Fruit fly (Drosophila melanogaster): Measurements from ENCODE around the gene TfIIFalpha.

TfIIFalpha gene

DNA sequence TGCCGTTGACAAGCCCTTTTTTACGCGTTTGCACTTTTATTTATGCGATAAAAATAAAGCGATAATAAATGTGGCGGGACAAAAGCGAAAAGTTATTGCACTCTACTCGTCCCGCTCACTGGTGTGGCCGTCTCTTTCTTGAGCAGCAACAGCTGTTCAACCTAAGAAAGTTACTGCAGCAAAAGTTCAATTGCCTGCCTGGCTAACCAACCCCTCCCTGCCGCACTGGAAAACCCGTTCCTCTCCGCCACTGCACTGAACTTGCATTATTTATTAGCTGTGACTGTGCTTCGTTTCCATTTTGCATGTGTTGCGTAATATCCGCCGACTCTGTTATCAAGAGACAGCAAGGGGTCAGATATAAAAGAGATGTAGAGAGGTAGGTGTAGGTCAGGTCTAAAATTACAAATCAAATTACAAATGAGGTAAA lies 41.5 kb downstream of the TfIIFalpha start:
- TF ChIP-seq bab1 (GFP tag; optimal IDR thresholded peaks at IDR 0.05) (no peak), Mnt (GFP tag; optimal IDR thresholded peaks at IDR 0.05) (no peak), CG7101 (tag; optimal IDR thresholded peaks at IDR 0.05) (no peak), CG12768 (GFP tag; optimal IDR thresholded peaks at IDR 0.05) (peak; percentile 11), tj (GFP tag; optimal IDR thresholded peaks at IDR 0.05) (peak; percentile 80), CG33017 (tag; optimal IDR thresholded peaks at IDR 0.05) (no peak), ovo (GFP tag; optimal IDR thresholded peaks at IDR 0.05) (no peak), Clk (GFP tag; optimal IDR thresholded peaks at IDR 0.05) (no peak), cic (GFP tag; optimal IDR thresholded peaks at IDR 0.05) (peak; percentile 62)

DNA sequence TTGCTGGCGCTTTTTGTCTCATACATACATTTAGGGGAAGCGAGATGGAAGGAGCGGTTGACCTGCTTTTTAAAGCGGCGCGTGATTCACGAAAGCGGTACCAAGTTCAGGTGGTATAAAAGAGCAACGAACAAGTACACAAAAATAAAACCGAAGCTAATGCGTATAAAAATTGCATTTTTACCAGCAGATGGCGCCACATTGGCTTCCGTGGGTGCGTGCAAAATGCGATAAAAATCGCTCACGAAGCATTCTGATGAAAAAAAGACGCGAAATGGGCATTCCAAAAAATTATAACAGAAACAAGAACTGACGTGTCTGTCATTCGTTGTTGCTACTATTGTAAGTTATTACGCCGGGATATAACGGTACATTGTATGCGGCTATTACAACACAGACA lies 42.9 kb downstream of the TfIIFalpha start:
- peak; percentile 52 for TF ChIP-seq tj (GFP tag; optimal IDR thresholded peaks at IDR 0.05)
- TF ChIP-seq Clk (GFP tag; optimal IDR thresholded peaks at IDR 0.05) = no peak
- peak; percentile 18 for TF ChIP-seq ovo (GFP tag; optimal IDR thresholded peaks at IDR 0.05)

DNA sequence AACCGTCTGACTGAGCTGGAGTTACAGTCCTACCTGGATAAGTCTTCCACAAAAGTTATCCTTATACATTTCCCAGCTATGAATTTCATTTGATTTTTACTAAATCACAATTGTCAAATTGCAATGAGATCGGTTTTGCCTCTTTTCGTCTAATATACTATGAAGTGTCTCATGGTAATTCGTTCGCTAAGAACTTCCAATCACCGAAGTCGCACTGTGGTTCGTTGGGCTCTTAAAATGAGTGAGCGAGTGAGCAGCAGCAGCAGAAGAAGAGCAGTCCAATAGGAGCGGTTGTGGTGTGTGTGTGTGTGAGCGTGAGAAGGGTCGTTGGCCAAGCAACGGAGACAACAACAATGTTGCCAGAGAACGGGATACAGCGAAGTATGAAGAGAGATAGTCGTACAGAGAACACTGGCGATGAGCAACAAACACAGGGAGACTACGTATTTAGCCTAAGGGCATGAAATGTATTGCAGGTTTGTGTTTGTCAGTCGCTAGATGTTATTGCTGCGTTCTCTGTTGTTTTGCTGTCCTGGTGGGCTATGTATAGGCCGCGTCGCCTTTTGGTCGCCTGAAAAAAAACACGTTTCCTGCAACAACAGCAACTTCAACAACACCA lies 43.8 kb downstream of the TfIIFalpha start:
- TF ChIP-seq Clk (GFP tag; optimal IDR thresholded peaks at IDR 0.05) (no peak), toe (GFP tag; optimal IDR thresholded peaks at IDR 0.05) (peak; percentile 42), CG11617 (GFP tag; optimal IDR thresholded peaks at IDR 0.05) (peak; percentile 11), CG7101 (tag; optimal IDR thresholded peaks at IDR 0.05) (peak; percentile 63), CG33017 (tag; optimal IDR thresholded peaks at IDR 0.05) (peak; percentile 52), CG1620 (GFP tag; optimal IDR thresholded peaks at IDR 0.05) (peak; percentile 5), CG14711 (tag; optimal IDR thresholded peaks at IDR 0.05) (peak; percentile 36), Mnt (GFP tag; optimal IDR thresholded peaks at IDR 0.05) (no peak), cnc (optimal IDR thresholded peaks at IDR 0.05) (no peak), tj (GFP tag; optimal IDR thresholded peaks at IDR 0.05) (no peak), CG5204 (GFP tag; optimal IDR thresholded peaks at IDR 0.05) (no peak), Crg-1 (GFP tag; optimal IDR thresholded peaks at IDR 0.05) (no peak), Hr96 (GFP tag; optimal IDR thresholded peaks at IDR 0.05) (peak; percentile 78), ovo (GFP tag; optimal IDR thresholded peaks at IDR 0.05) (no peak), kay (GFP tag; ENCODE audit: borderline replicate concordance) (no peak), bab1 (GFP tag; optimal IDR thresholded peaks at IDR 0.05) (peak; percentile 59), cic (GFP tag; optimal IDR thresholded peaks at IDR 0.05) (no peak), CG12768 (GFP tag; optimal IDR thresholded peaks at IDR 0.05) (peak; percentile 33), CG7045 (GFP tag; optimal IDR thresholded peaks at IDR 0.05) (peak; percentile 39), pad (GFP tag; optimal IDR thresholded peaks at IDR 0.05) (peak; percentile 5)

DNA sequence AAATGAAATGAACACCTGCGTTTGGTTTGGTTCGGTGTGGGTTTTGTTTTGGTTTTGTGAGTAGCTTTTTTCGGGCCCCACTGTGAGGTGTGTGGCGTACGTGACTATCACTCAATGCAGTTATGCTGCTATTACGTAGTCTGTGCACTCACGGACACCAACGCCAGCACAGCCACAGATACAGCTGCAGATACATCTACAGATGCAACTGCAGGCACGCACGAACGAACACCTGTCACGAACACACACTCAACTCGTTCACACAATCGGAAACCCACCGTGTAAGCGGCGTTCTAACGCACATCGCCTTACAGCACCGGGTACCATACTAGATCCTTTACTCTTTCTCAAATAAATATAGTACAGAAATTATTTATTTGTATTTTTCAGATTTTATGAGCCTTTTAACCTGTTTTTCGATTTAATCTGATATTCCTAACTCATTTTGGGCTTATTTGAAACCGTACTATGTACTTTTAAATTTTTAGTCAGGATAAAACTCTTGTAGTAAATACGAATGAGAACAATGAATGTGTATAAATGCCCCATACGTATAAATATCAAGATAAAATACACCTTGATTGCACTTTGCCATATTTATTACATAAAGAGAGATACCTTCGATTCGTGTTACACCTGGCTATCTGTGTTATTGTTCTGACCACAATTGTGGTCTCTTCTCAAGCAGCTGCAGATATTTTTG lies 45.3 kb downstream of the TfIIFalpha start:
- TF ChIP-seq CG7045 (GFP tag; optimal IDR thresholded peaks at IDR 0.05) (peak; percentile 30), Crg-1 (GFP tag; optimal IDR thresholded peaks at IDR 0.05) (no peak), CG5204 (GFP tag; optimal IDR thresholded peaks at IDR 0.05) (peak; percentile 6)

DNA sequence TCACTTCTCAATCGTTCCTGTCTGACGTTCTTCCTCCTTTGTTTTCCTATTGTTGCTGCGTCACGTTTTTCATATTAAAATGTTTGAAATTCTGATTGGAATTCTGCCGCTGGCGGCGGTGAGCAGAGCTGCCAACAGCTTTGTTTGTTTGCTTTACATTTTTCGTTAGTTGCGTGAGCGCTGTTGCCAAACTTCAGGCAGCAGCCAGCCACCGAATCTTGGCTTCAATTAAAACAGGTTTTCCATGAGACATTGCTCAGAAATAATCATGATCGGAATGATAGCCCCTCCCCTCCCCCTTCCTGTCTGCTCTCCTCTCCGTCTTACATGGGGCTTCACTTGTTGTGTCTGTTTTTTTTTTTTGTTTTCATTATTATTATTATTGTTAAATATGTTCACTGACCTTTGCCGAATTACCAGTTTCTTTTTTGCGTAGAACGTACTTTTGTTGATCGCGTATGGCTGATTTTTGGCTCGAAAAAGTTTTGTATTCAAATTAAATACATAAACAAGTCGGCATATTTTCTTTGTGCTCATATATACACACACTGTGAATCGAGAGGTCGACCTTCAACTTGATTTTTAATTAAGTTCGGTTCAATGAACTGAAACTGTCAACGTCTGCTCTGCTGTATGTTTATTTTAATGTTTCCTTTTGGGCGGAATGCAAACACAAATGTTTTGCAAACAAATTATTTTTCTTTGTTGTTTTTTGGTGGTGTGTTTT lies 46.1 kb downstream of the TfIIFalpha start:
- TF ChIP-seq bab1 (GFP tag; optimal IDR thresholded peaks at IDR 0.05) (no peak), tj (GFP tag; optimal IDR thresholded peaks at IDR 0.05) (peak; percentile 4)

DNA sequence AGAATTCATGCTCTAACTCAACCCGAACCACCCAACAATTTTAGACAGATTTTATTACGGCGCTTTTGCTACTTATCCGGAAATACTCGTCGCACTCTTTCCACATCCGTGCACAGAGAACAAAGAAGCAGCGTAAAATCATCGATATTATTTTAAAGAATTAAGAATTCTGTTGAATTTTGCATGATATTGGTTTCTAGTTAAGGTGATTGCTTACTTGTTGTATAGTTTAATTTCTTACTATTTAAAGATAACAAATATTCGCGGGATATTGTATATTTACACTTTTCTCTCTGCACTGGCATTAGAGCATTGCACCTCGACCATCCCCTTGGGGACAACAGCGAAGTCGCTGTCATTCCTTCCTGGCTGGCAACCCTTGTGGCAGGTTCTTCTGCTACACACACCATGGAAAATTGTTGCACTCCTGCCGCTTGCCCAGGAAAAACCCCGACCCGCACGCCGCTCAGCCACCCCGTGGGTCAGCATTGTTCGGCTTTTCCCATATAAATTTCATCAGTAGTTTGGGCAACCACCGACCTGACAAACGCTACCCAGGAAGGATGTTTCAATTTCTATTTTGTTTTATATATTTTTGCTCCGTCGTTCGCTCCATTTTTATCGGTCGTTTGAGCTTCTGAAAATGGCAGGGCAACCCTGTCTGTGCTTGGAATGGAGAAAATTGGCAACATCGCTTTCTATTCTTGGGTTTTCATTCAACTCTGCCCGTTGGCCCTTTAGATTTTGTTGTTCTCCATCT lies 47.5 kb downstream of the TfIIFalpha start:
- TF ChIP-seq Hr96 (GFP tag; optimal IDR thresholded peaks at IDR 0.05) (no peak), toe (GFP tag; optimal IDR thresholded peaks at IDR 0.05) (no peak), CG14711 (tag; optimal IDR thresholded peaks at IDR 0.05) (peak; percentile 4), CG12768 (GFP tag; optimal IDR thresholded peaks at IDR 0.05) (no peak), cic (GFP tag; optimal IDR thresholded peaks at IDR 0.05) (no peak), tj (GFP tag; optimal IDR thresholded peaks at IDR 0.05) (no peak)

DNA sequence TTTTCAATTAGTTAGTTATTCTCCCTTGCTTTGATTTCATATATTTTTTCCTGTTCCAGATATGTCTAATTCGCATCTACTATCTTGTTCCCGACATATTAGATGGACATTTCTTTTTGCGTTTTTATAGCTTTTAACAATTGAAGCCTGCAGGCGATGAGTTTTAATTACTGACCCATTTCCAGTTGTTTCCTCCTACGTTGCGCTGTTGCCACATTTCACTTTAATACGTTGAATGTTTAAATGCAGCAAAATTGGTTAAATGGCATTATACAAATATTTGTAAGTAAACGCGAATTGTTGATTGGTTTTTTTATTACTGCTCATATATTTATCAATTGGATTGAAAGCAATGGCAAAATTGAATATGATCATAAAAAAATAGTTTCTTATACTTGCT lies 48.7 kb downstream of the TfIIFalpha start:
- TF ChIP-seq Mnt (GFP tag; optimal IDR thresholded peaks at IDR 0.05) (no peak), CG14711 (tag; optimal IDR thresholded peaks at IDR 0.05) (no peak)
